Fruit fly (Drosophila melanogaster) whole organism, prepupa: ENCODE measurements around the gene btn.
A peak's percentile ranks its signal among the peaks of the same experiment; 100 is the strongest.

ENCODE experiments used
- CG10631 ChIP-seq: fragments of 200-800 bp; sonication (Bioruptor generic); optimal IDR thresholded peaks from 2 replicates; lab custom pipeline; 2016; ENCODE audit warnings: missing biosample characterization, missing genetic modification characterization
- CG10669 ChIP-seq: fragments of 200-800 bp; sonication (Bioruptor generic); optimal IDR thresholded peaks from 3 replicates; lab custom pipeline; 2018; ENCODE audit warnings: missing biosample characterization, mild to moderate bottlenecking, missing genetic modification characterization, moderate library complexity
- CG11294 ChIP-seq: fragments of 200-800 bp; sonication (Bioruptor generic); IDR thresholded peaks from 2 replicates; pipeline ENCODE4 v1.3.6; 2022; ENCODE audit warnings: missing biosample characterization, missing genetic modification characterization
- CG11762 ChIP-seq: fragments of 200-800 bp; sonication (Bioruptor generic); optimal IDR thresholded peaks from 3 replicates; lab custom pipeline; 2016; ENCODE audit warnings: missing biosample characterization, missing genetic modification characterization; ENCODE audit not compliant: insufficient read depth
- CG15336 ChIP-seq: fragments of 200-800 bp; sonication (Bioruptor generic); IDR thresholded peaks from 2 replicates; pipeline ENCODE4 v1.3.6; 2022; ENCODE audit warnings: missing biosample characterization, missing genetic modification characterization
- CG3032 ChIP-seq: fragments of 200-800 bp; optimal IDR thresholded peaks from 2 replicates; lab custom pipeline; 2019; ENCODE audit warnings: missing biosample characterization, mild to moderate bottlenecking, missing genetic modification characterization, moderate library complexity
- CG32006 ChIP-seq: fragments of 200-800 bp; sonication (Bioruptor generic); optimal IDR thresholded peaks from 3 replicates; lab custom pipeline; 2017; ENCODE audit warnings: missing biosample characterization, mild to moderate bottlenecking, missing genetic modification characterization
- CG3919 ChIP-seq: fragments of 200-800 bp; sonication (Bioruptor generic); optimal IDR thresholded peaks from 3 replicates; lab custom pipeline; 2016; ENCODE audit warnings: missing biosample characterization, missing genetic modification characterization
- CG4318 ChIP-seq: fragments of 200-800 bp; sonication (Bioruptor generic); optimal IDR thresholded peaks from 3 replicates; lab custom pipeline; 2017; ENCODE audit warnings: missing biosample characterization, mild to moderate bottlenecking, missing genetic modification characterization
- CG6163 ChIP-seq: fragments of 200-800 bp; sonication (Bioruptor generic); IDR thresholded peaks from 3 replicates; pipeline ENCODE4 v1.3.6; 2022; ENCODE audit warnings: missing biosample characterization, missing genetic modification characterization
- CG6276 ChIP-seq: fragments of 200-800 bp; sonication (Bioruptor generic); optimal IDR thresholded peaks from 2 replicates; lab custom pipeline; 2017; ENCODE audit warnings: missing biosample characterization, mild to moderate bottlenecking, missing genetic modification characterization
- CG6792 ChIP-seq: fragments of 200-800 bp; sonication (Bioruptor generic); optimal IDR thresholded peaks from 3 replicates; lab custom pipeline; 2016; ENCODE audit warnings: missing biosample characterization, missing genetic modification characterization
- CG6808 ChIP-seq: fragments of 200-800 bp; sonication (Bioruptor generic); optimal IDR thresholded peaks from 3 replicates; lab custom pipeline; 2017; ENCODE audit warnings: missing biosample characterization, missing genetic modification characterization, mild to moderate bottlenecking, moderate library complexity, missing genetic modification reagents
- CG6854 ChIP-seq: fragments of 200-800 bp; sonication (Bioruptor generic); optimal IDR thresholded peaks from 2 replicates; lab custom pipeline; 2017; ENCODE audit warnings: missing biosample characterization, mild to moderate bottlenecking, missing genetic modification characterization
- CG8119 ChIP-seq: fragments of 200-800 bp; sonication (Bioruptor generic); IDR thresholded peaks from 3 replicates; pipeline ENCODE4 v1.3.6; 2022; ENCODE audit warnings: missing biosample characterization, missing genetic modification characterization
- CG9139 ChIP-seq: fragments of 200-800 bp; sonication (Bioruptor generic); optimal IDR thresholded peaks from 3 replicates; lab custom pipeline; 2017; ENCODE audit warnings: missing biosample characterization, mild to moderate bottlenecking, missing genetic modification characterization
- Eip78C ChIP-seq: fragments of 200-800 bp; sonication (Bioruptor generic); peaks from one replicate; lab custom pipeline; 2016; ENCODE audit warnings: missing biosample characterization, missing genetic modification characterization
- Gug ChIP-seq: fragments of 200-800 bp; sonication (Bioruptor generic); IDR thresholded peaks from 2 replicates; pipeline ENCODE4 v1.3.6; 2022; ENCODE audit warnings: missing biosample characterization, missing genetic modification characterization
- Hr4 ChIP-seq: fragments of 200-800 bp; sonication (Bioruptor generic); optimal IDR thresholded peaks from 3 replicates; lab custom pipeline; 2016; ENCODE audit warnings: missing biosample characterization, missing genetic modification characterization
- Lpt ChIP-seq: fragments of 200-800 bp; sonication (Bioruptor generic); optimal IDR thresholded peaks from 3 replicates; lab custom pipeline; 2016; ENCODE audit warnings: missing biosample characterization, missing genetic modification characterization
- Met ChIP-seq: fragments of 200-800 bp; sonication (Bioruptor generic); optimal IDR thresholded peaks from 3 replicates; lab custom pipeline; 2016; ENCODE audit warnings: missing biosample characterization, missing genetic modification characterization
- OdsH ChIP-seq: fragments of 200-800 bp; sonication (Bioruptor generic); optimal IDR thresholded peaks from 3 replicates; lab custom pipeline; 2016; ENCODE audit warnings: missing biosample characterization, missing genetic modification characterization
- achi ChIP-seq: fragments of 200-800 bp; sonication (Bioruptor generic); optimal IDR thresholded peaks from 3 replicates; lab custom pipeline; 2016; ENCODE audit warnings: missing biosample characterization, missing genetic modification characterization
- cyc ChIP-seq: fragments of 200-800 bp; sonication (Bioruptor generic); optimal IDR thresholded peaks from 3 replicates; lab custom pipeline; 2016; ENCODE audit warnings: missing biosample characterization, missing genetic modification characterization
- eg ChIP-seq: fragments of 200-800 bp; sonication (Bioruptor generic); IDR thresholded peaks from 3 replicates; pipeline ENCODE4 v1.3.6; 2022; ENCODE audit warnings: missing biosample characterization, missing genetic modification characterization
- fd59A ChIP-seq: fragments of 200-800 bp; sonication (Bioruptor generic); optimal IDR thresholded peaks from 2 replicates; lab custom pipeline; 2017; ENCODE audit warnings: missing biosample characterization, mild to moderate bottlenecking, missing genetic modification characterization, missing genetic modification reagents
- fkh ChIP-seq: fragments of 200-800 bp; sonication (Bioruptor generic); optimal IDR thresholded peaks from 3 replicates; lab custom pipeline; 2017; ENCODE audit warnings: missing biosample characterization, mild to moderate bottlenecking, missing genetic modification characterization, moderate library complexity
- salr ChIP-seq, 2 experiments: fragments of 200-800 bp; sonication (Bioruptor generic); optimal IDR thresholded peaks; 3 replicates each; lab custom pipeline; 2016 to 2018; ENCODE audit warnings: missing biosample characterization in 2 of 2, missing genetic modification characterization in 2 of 2, mild to moderate bottlenecking in 1 of 2
- spab ChIP-seq: fragments of 200-800 bp; sonication (Bioruptor generic); optimal IDR thresholded peaks from 2 replicates; lab custom pipeline; 2017; ENCODE audit warnings: missing biosample characterization, mild to moderate bottlenecking, missing genetic modification characterization, missing genetic modification reagents
- topi ChIP-seq: fragments of 200-800 bp; sonication (Bioruptor generic); optimal IDR thresholded peaks from 3 replicates; lab custom pipeline; 2016; ENCODE audit warnings: missing biosample characterization, missing genetic modification characterization
- vri ChIP-seq: fragments of 200-800 bp; sonication (Bioruptor generic); optimal IDR thresholded peaks from 3 replicates; lab custom pipeline; 2016; ENCODE audit warnings: missing biosample characterization, mild to moderate bottlenecking, missing genetic modification characterization

Gene btn

DNA sequence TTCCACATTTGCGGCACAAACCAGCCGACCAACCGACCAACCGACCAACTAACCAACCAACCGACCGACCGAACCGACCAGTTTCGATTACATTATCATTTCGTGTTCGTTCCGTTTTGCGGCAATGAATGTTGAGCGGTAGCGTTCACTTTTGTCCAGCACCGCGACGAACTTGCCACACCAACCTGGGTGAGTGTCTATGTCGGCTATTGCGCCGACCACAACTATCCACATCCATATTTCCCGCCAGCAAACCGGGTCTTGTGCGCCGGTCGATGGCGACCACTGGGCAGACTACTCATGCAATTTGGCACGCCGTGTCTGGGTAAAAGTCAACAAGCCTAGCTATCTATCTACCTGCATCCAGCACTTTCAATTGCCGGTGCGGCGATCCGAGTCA is 9.4 kb downstream of the btn start:
- no peak for TF ChIP-seq CG15336 (GFP tag; lab: Robert Waterston, UW)
- peak; percentile 14; the same call in 1 of the 3 replicates for TF ChIP-seq CG8119 (GFP tag; lab: Robert Waterston, UW)

DNA sequence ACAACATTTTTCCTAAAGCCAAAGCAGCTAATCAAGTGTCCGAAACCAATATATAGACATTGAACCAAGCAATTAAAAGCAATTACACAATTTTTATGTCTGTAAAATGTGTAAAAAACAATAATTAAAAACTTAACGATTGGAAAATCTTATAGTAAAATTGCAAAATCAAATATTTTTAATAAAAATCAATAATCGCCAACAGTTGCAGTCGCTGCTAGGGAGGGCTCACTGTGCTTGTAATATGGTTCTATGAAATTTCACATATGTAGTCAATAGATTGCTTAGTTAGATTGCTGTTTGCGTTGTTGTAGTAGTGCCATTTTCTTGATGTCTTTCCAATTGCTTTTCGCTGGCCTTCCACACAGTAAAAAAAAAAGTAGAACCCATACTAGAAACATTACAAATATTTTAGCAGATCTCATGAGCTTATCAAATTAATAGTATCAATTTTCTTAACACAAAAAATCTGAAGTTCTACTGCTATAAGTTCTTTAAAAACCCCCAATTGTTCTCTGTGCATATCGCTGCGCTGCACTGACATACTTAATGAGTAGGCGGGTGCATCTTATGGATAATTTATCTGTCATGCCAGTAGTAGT is 10.2 kb downstream of the btn start:
- TF ChIP-seq vri (no peak), CG3919 (GFP tag; lab: Kevin White, UChicago) (peak; percentile 26), topi (no peak), CG15336 (GFP tag; lab: Robert Waterston, UW) (peak; percentile 18; the same call in 1 of the 2 replicates), eg (GFP tag; lab: Robert Waterston, UW) (peak; percentile 82), CG6163 (GFP tag; lab: Robert Waterston, UW) (peak; percentile 69), CG11294 (peak; percentile 7; the same call in 1 of the 2 replicates), Gug (GFP tag; lab: Robert Waterston, UW) (peak; percentile 54), CG6276 (GFP tag; lab: Kevin White, UChicago) (peak; percentile 44), Eip78C (GFP tag; lab: Kevin White, UChicago) (peak; percentile 70), Lpt (GFP tag; lab: Kevin White, UChicago) (peak; percentile 32), Hr4 (GFP tag; lab: Kevin White, UChicago) (peak; percentile 21), CG32006 (GFP tag; lab: Kevin White, UChicago) (peak; percentile 55), cyc (GFP tag; lab: Kevin White, UChicago) (no peak)

DNA sequence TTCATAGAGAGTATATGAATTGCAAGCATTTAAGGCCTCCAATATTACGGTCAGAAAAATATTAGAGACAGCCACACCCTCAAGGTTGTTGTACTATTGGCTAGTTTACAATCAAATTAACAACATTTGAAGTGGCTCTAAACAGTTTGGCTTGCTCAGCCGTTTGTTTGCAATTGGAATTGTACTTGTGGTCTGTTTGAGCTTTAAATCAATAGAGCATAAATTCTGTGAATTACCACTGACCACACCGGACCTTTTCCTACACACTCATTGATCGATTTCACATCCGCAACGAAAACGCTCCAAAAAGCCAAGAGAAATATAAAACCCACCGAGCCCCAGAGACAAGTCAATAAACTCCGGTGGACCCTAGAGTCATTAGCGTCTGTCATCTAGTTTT is 12.8 kb downstream of the btn start:
- TF ChIP-seq CG6276 (GFP tag; lab: Kevin White, UChicago) (no peak), fkh (GFP tag; lab: Kevin White, UChicago) (peak; percentile 72)

DNA sequence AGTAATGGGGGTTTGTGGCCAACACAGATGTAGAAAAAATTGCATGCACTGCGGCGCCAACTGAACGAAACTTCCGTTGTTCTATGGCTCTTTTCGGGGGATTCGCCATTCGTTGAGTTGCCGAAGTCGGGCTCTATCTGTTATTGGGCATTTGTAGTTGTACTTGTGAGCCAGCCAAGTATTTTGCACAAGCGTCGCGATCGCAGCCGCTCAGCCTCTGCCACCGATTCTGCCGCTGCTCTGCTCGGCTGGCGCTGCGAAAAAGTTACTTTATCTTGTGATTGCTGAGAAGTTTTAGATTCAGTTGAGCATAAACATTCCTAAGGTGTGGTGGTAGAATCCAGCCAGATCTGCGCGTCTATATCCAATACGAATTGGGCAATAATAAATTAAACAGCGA is 16.5 kb downstream of the btn start, which contains the start of gene CG33110:
Gene CG33110, plus strand, starts transcription at position 301 of the 400 bp plus-strand sequence.
- TF ChIP-seq CG9139 (GFP tag; lab: Kevin White, UChicago), result no peak
- TF ChIP-seq CG4318 (GFP tag; lab: Kevin White, UChicago), result no peak
- no peak for TF ChIP-seq OdsH (GFP tag; lab: Kevin White, UChicago)
- no peak for TF ChIP-seq salr (GFP tag; optimal IDR thresholded peaks at IDR 0.05; lab: Kevin White, UChicago)
- TF ChIP-seq CG6792 (GFP tag; lab: Kevin White, UChicago), result no peak
- TF ChIP-seq CG6854 (GFP tag; lab: Kevin White, UChicago), result no peak
- no peak for TF ChIP-seq CG11294
- no peak for TF ChIP-seq CG3032 (tag; lab: Kevin White, UChicago)
- TF ChIP-seq CG11762 (GFP tag; lab: Kevin White, UChicago), result no peak
- TF ChIP-seq Met (GFP tag; lab: Kevin White, UChicago), result no peak
- TF ChIP-seq Lpt (GFP tag; lab: Kevin White, UChicago), result no peak
- TF ChIP-seq CG10669 (GFP tag; lab: Kevin White, UChicago), result no peak
- TF ChIP-seq achi (GFP tag; lab: Kevin White, UChicago), result no peak
- TF ChIP-seq spab, result no peak
- no peak for TF ChIP-seq CG6808 (GFP tag; lab: Kevin White, UChicago)
- no peak for TF ChIP-seq CG6163 (GFP tag; lab: Robert Waterston, UW)
- no peak for TF ChIP-seq CG10631 (GFP tag; lab: Kevin White, UChicago)

DNA sequence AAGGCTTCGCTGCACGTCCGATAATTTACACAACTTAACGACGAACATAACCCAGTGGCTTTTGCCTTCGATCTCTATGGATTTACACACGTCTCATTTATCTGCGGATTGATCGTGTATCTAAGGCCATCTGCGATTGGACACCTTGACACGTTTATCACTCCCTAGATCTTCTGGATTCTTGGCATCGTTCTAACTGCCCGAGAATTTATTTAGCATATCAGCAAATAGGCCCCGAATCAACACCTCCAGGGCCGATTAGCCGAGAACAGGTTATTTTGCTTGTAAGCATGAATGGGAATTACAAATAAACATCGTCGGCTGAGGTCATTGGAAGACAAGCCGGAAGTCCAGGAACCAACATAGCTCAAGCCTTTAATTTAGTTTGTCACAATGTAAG is 17.9 kb downstream of the btn start:
- TF ChIP-seq CG15336 (GFP tag; lab: Robert Waterston, UW) (no peak), fkh (GFP tag; lab: Kevin White, UChicago) (peak; percentile 27), cyc (GFP tag; lab: Kevin White, UChicago) (no peak), fd59A (GFP tag; lab: Kevin White, UChicago) (no peak), Hr4 (GFP tag; lab: Kevin White, UChicago) (no peak), Met (GFP tag; lab: Kevin White, UChicago) (no peak)
- TF ChIP-seq, all 60 proteins: peak for 1
